Fruit fly (Drosophila melanogaster) whole organism, larva: ENCODE results near the gene CG11920.
A peak's percentile ranks its signal among the peaks of the same experiment; 100 is the strongest.

ENCODE experiments used
- noc ChIP-seq: fragments of 200-800 bp; sonication (Bioruptor generic); optimal IDR thresholded peaks from 3 replicates; lab custom pipeline; 2019; ENCODE audit warnings: missing biosample characterization, mild to moderate bottlenecking, missing genetic modification characterization, moderate library complexity

The CG11920 gene

dm6 chr3R:25074558-25074964 is at the start of gene CG11920, which contains the start of gene shams:
TSS of gene CG11920 (plus strand) at chr3R:25074877.
TSS of gene shams (minus strand) at chr3R:25074607.
- TF ChIP-seq noc (tag; lab: Kevin White, UChicago) = no peak

DNA sequence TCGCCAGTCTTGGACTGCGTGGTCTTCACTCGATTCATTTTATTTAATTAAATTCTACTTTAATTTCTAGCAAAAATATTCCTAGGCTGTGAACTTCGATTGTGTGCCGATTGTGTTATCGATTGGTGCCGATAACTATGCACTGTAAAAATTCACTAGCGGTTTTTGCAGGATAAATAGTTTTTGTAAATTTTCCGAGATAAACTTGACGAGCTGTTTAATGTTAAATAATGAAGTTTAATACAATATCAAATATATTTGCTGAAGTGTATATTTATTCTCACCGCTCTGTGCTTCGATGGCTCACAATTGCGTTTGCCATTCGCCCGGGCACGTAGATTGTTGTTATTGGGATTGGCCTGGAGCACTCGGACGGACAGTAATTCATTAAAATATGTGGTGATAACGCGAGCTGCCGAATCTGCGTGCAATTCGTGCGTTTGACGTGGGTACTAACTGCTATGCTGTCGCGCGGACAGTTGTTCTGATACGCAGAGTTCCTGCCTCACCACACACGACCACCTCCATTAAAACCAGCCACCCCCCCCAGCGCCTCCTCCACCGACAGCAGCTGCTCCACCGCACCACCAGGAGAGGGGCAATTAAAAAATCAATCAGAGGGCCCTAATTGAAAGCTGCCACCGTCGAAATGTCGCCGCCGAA is 49.7 kb upstream of the CG11920 start, which contains the start of the genes EMC6 and Hr96:
TSS of gene EMC6 (minus strand) at position 123 of the 663 bp plus-strand sequence.
TSS of gene Hr96 (plus strand) at position 341 of the 663 bp plus-strand sequence.
- TF ChIP-seq noc (tag; lab: Kevin White, UChicago) = peak; percentile 91

dm6 chr3R:25027281-25028219 is 47.1 kb upstream of the CG11920 start:
- TF ChIP-seq noc (tag; lab: Kevin White, UChicago) = peak; percentile 92

- no peak for TF ChIP-seq noc (tag; lab: Kevin White, UChicago)
These were observed 42.0 kb upstream of the CG11920 start for dm6 chr3R:25032686-25033085.

DNA sequence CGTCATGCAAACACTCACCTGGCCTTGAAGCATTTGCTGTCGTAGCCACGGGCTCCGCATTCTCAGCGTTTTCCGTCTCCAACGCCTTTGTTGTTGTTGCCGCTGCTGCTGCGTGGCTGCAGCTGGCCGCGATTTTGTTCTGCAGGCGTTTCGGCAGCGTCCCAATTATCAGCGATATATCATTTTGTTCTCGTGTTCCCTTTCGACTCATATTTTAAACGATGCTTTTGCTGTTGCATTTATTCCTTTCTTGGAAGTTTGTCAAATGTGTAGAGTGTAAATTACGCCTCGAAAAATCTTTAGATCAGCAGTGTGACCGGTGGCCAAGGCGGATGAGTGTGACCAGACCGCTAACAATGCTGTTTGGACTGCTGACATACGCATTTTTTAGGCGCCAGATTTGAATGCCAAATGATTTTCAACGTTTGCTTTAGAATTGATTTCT is 41.5 kb upstream of the CG11920 start, which contains the start of gene Smg6:
TSS of gene Smg6 (minus strand) at position 324 of the 445 bp plus-strand sequence.
- TF ChIP-seq noc (tag; lab: Kevin White, UChicago) = no peak

- no peak for TF ChIP-seq noc (tag; lab: Kevin White, UChicago)
These were observed 38.0 kb upstream of the CG11920 start, which contains the start of gene CG31115 for dm6 chr3R:25036644-25037043. TSS of gene CG31115 (plus strand) at chr3R:25036944.

- TF ChIP-seq noc (tag; lab: Kevin White, UChicago) = no peak
These were observed 35.6 kb upstream of the CG11920 start, which contains the start of the genes Ythdf and bai for dm6 chr3R:25039028-25039476. TSS of gene Ythdf (minus strand) at chr3R:25039249. TSS of gene bai (plus strand) at chr3R:25039374.

DNA sequence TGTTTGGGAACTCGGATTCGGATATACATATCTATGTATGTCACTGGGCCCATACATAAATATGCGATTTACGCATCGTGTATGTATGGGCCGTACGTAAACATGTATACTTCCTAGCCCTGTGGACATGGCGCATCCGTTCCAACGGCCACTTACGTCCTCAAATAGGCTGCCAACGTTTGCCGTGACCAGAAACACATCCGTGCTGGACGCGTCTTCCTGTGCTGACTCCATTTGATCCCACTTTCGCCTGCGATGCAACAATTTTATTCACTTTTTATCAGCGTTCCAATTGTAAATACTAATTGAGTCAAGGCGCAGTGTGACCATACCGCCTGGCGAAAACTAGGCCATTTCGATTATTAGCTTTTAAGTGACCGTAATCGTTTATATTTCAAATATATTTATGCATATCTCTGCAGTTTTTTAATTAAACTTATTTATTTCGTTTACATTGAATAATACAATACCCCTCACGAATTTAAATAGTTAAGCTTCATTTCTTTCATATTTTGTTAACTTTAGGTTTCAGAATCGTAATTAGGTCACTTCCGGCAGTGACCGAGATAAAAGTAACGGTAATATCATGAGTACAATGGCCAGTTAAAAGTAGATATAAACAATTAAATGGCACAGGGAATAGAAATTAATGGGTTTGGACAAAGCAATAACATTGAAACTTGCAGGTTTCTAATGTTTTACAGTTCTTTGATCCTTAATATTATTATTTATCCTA is 29.7 kb upstream of the CG11920 start, which contains the start of gene 5PtaseI:
TSS of gene 5PtaseI (minus strand) at position 336 of the 736 bp plus-strand sequence.
- no peak for TF ChIP-seq noc (tag; lab: Kevin White, UChicago)

dm6 chr3R:25046023-25046422 is 28.7 kb upstream of the CG11920 start, which contains the start of gene CG11786:
TSS of gene CG11786 (plus strand) at chr3R:25046323.
- TF ChIP-seq noc (tag; lab: Kevin White, UChicago) = no peak

DNA sequence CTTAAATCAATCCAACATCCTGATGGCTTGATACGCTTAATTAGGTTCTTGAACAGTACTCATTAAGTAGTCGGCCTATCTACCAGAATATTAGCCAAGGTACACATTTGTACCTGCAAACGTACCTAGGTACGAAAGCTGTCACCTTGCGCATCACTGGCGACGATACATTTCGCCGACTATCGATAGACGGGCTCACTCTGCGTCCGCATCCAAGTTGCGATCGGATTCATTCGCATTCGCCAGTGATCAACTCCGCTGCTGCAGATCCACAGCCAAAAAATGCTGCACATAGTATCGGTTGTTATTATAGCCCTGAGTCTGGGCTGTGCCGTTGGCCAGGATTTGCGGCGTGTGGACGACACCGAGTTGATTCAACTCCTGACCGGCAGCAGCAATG is 27.2 kb upstream of the CG11920 start, which contains the start of gene CG11790:
TSS of gene CG11790 (plus strand) at position 203 of the 400 bp plus-strand sequence.
- no peak for TF ChIP-seq noc (tag; lab: Kevin White, UChicago)

DNA sequence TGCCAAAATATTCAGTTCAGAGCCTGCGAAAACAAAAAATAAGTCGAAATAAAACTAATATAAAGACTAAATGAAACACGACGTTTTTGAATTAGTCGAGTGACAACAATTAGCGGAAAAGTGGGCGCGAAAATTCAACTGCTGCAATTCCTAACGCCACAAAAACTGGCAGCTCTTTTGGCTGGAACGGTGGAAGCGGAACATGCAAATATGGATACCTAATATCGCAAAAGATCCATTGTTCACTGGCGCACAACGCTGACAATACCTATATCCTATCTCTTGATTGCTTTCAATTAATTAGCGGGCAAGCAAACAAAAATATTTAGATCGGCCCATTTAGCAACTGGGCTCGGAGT is 25.3 kb upstream of the CG11920 start, which contains the start of gene CG11791:
TSS of gene CG11791 (plus strand) at position 234 of the 359 bp plus-strand sequence.
- no peak for TF ChIP-seq noc (tag; lab: Kevin White, UChicago)

dm6 chr3R:25049742-25050517 is 24.7 kb upstream of the CG11920 start:
- peak; percentile 58 for TF ChIP-seq noc (tag; lab: Kevin White, UChicago)

DNA sequence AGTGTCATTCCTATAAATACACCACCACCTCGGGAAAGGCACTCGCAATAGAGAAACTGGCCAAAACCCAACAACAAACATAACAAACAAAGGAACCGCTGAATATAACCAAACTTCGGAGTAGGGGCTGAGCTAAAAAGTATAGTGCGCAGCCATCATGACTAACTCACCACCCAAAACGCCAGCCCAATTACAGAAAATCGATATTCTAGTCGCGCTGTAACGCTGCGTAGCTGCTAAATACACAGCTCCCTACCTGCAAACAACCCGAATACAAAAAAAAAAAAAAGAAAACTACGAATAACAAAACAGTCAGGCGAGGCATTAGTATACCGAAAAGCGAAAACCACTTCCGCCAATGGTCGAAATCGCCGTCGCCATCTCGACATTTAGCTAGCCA is 24.0 kb upstream of the CG11920 start:
- no peak for TF ChIP-seq noc (tag; lab: Kevin White, UChicago)
